Fruit fly (Drosophila melanogaster): ENCODE measurements around the gene CG46464.
A peak's percentile ranks its signal among the peaks of the same experiment; 100 is the strongest.

Gene CG46464

DNA sequence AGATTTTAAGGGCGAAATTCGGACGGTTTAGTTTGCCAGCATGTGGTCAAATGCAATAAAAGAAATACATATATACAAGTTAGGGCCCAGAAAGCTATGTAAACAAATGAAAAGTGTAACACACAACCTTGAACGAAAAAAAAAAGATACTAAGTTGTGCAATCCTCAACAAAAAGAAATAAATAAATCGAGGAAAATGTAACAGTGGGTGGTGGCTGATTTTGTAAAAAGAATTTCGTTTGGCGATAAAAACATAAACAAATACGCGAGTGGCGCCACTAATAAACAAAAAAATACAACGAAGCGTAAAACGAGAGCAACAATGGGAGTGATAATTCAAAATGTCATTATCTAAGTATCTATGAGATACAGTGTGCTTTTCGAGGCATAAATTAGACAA, 33.2 kb upstream of the CG46464 start:
- no peak for TF ChIP-seq dl (GFP tag; optimal IDR thresholded peaks at IDR 0.05; ENCODE audit: insufficient read depth in 1 of 2, partially characterized antibody in 2 of 2)
- no peak for TF ChIP-seq CG32264 (GFP tag; optimal IDR thresholded peaks at IDR 0.05)
- no peak for TF ChIP-seq woc (GFP tag; optimal IDR thresholded peaks at IDR 0.05)
- no peak for TF ChIP-seq fru (GFP tag; optimal IDR thresholded peaks at IDR 0.05)
- TF ChIP-seq br (GFP tag; optimal IDR thresholded peaks at IDR 0.05): no peak
- TF ChIP-seq rgr (GFP tag; optimal IDR thresholded peaks at IDR 0.05): no peak
- TF ChIP-seq Jra (GFP tag; optimal IDR thresholded peaks at IDR 0.05): no peak
- no peak for TF ChIP-seq Hr78 (GFP tag; optimal IDR thresholded peaks at IDR 0.05)
- no peak for TF ChIP-seq Sp1 (GFP tag; optimal IDR thresholded peaks at IDR 0.05)
- no peak for TF ChIP-seq Mio (GFP tag; optimal IDR thresholded peaks at IDR 0.05)
- TF ChIP-seq OdsH (GFP tag; optimal IDR thresholded peaks at IDR 0.05): no peak
- TF ChIP-seq h (GFP tag; optimal IDR thresholded peaks at IDR 0.05): no peak
- no peak for TF ChIP-seq dsf (GFP tag; optimal IDR thresholded peaks at IDR 0.05; ENCODE audit: borderline replicate concordance)
- TF ChIP-seq dmrt93B (GFP tag; optimal IDR thresholded peaks at IDR 0.05): no peak
- TF ChIP-seq brk (GFP tag; optimal IDR thresholded peaks at IDR 0.05): no peak
- no peak for TF ChIP-seq sv (GFP tag; optimal IDR thresholded peaks at IDR 0.05)
- no peak for TF ChIP-seq ey (GFP tag; optimal IDR thresholded peaks at IDR 0.05)
- no peak for TF ChIP-seq Myc (optimal IDR thresholded peaks at IDR 0.05)
- TF ChIP-seq N (GFP tag; optimal IDR thresholded peaks at IDR 0.05): no peak

DNA sequence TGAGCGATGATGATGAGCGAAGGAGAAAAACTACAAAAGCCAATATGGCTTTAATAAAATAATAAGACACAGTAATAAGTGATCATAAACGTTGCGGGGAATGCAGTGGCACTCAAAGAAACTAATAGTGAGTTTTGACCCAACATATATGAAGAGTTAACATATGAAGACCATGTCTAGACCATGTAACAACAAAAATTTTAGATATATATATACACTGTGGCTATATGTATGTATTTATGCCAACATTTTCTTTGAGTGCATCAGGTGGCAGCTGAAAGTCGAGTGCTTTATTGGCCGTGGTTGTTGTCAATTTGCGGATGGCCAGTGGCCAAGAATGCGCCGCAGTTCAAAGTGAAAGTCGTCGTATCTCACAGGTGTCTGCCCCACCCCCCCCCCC, 30.1 kb upstream of the CG46464 start:
- TF ChIP-seq Hr83 (GFP tag; optimal IDR thresholded peaks at IDR 0.05; ENCODE audit: poor library complexity, severe bottlenecking) (no peak), Dfd (GFP tag; optimal IDR thresholded peaks at IDR 0.05) (peak; percentile 26)

DNA sequence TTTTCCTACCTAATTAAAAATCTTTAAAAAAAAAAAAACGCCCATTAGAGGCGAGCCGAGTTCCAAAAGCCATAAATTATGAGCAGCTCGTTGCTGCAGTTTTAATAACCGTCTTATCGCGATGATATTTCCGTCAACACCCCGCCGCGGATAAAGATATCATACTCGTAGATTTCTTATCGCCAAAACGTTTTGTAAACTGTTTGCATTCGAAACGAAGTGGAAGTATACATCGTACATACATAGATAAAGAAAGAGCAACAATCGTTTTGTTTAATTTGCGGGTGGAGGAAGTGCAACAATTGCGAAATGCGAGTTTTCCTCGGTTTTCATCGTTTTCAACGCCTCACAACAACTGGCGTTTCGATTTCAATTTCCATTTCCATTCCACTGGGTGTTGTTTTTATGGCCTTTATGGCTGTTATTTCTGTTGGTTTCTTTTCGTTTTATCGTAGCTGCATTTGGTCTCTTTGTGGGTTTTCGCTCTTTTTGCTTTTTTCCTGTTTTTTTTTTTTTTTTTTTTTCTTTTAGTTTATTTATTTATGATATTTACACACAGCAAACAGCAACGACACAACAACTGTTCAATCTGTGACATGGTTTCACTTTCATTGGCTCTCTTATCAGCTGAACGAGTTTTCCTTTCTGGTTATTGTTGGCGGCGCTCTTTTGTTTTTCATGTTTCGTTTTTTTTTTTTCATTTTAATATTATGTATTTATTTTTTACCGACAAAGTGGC, 29.3 kb upstream of the CG46464 start:
- TF ChIP-seq Myc (optimal IDR thresholded peaks at IDR 0.05) (no peak), OdsH (GFP tag; optimal IDR thresholded peaks at IDR 0.05) (no peak), fru (GFP tag; optimal IDR thresholded peaks at IDR 0.05) (no peak), Sp1 (GFP tag; optimal IDR thresholded peaks at IDR 0.05) (no peak), Rel (GFP tag; optimal IDR thresholded peaks at IDR 0.05) (no peak), Rel (tag; optimal IDR thresholded peaks at IDR 0.05) (no peak), CrebA (GFP tag; optimal IDR thresholded peaks at IDR 0.05; ENCODE audit: borderline replicate concordance) (no peak), GATAd (GFP tag; optimal IDR thresholded peaks at IDR 0.05) (no peak), pan (optimal IDR thresholded peaks at IDR 0.05) (no peak), Abd-B (GFP tag; optimal IDR thresholded peaks at IDR 0.05) (no peak), CG32264 (GFP tag; optimal IDR thresholded peaks at IDR 0.05) (no peak), rgr (GFP tag; optimal IDR thresholded peaks at IDR 0.05) (no peak), br (GFP tag; optimal IDR thresholded peaks at IDR 0.05) (no peak), foxo (GFP tag; optimal IDR thresholded peaks at IDR 0.05) (no peak), HLH106 (tag; optimal IDR thresholded peaks at IDR 0.05) (no peak), Jra (GFP tag; optimal IDR thresholded peaks at IDR 0.05) (no peak), ey (GFP tag; optimal IDR thresholded peaks at IDR 0.05) (no peak), woc (GFP tag; optimal IDR thresholded peaks at IDR 0.05) (no peak), Dif (GFP tag; optimal IDR thresholded peaks at IDR 0.05; ENCODE audit: partially characterized antibody) (no peak), Hr78 (GFP tag; optimal IDR thresholded peaks at IDR 0.05) (no peak)

DNA sequence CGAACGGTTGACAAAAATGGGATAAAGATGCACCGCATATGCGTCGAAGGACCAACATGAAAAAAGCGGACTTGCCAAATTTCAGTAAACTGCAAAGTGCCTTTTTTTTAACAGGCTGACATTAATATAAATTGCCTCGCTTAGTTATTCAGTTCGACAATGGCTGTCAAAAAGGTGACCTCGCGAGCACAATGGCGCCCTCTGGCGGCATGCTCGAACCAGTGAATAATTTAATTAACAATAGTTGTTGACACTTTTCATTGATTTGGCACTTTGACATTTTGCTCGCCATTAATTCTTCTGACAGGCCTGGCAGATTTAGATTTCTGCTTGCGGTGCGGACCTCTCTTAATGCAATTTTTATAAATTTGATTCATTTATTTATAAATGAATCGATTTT, 28.7 kb upstream of the CG46464 start:
- no peak for TF ChIP-seq dmrt93B (GFP tag; optimal IDR thresholded peaks at IDR 0.05)
- no peak for TF ChIP-seq Abd-B (GFP tag; optimal IDR thresholded peaks at IDR 0.05)
- TF ChIP-seq Mio (GFP tag; optimal IDR thresholded peaks at IDR 0.05): no peak
- no peak for TF ChIP-seq sage (GFP tag; optimal IDR thresholded peaks at IDR 0.05)
- no peak for TF ChIP-seq pan (optimal IDR thresholded peaks at IDR 0.05)
- TF ChIP-seq Dfd (GFP tag; optimal IDR thresholded peaks at IDR 0.05): no peak

dm6 chrX:17471584-17471983, 27.8 kb upstream of the CG46464 start:
- TF ChIP-seq dl (GFP tag; optimal IDR thresholded peaks at IDR 0.05; ENCODE audit: insufficient read depth in 1 of 2, partially characterized antibody in 2 of 2) (no peak), h (GFP tag; optimal IDR thresholded peaks at IDR 0.05) (no peak), Sp1 (GFP tag; optimal IDR thresholded peaks at IDR 0.05) (no peak), pan (optimal IDR thresholded peaks at IDR 0.05) (no peak), HLH106 (tag; optimal IDR thresholded peaks at IDR 0.05) (no peak), usp (GFP tag; optimal IDR thresholded peaks at IDR 0.05) (no peak), br (GFP tag; optimal IDR thresholded peaks at IDR 0.05) (no peak), OdsH (GFP tag; optimal IDR thresholded peaks at IDR 0.05) (no peak), Mio (GFP tag; optimal IDR thresholded peaks at IDR 0.05) (no peak), Myc (optimal IDR thresholded peaks at IDR 0.05) (no peak), lola (GFP tag; optimal IDR thresholded peaks at IDR 0.05) (no peak), sage (GFP tag; optimal IDR thresholded peaks at IDR 0.05) (no peak), sv (GFP tag; optimal IDR thresholded peaks at IDR 0.05) (no peak)
